Worm (Caenorhabditis elegans): ENCODE data around the gene unc-105.

Gene unc-105

DNA sequence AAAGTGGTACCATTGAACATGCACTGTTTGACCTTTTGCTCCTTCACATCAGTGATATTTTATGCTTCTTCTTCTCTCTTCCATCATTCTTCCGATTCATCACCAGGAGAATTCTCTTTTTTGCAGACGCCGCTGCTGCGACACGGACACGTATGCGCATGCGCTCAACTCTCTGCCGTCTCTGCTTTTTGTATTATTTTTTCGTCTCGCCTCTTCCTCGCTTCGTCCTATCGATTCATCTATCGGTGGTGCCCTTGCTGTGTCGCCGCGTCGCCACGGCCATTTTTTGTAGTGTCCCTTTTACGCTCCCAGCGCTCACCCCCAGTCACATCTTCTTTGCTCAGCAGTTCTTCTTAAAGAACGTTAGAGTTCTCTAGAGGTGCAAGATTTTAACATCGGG is 9.9 kb downstream of the unc-105 start (continued):
- no peak for TF ChIP-seq nhr-90 (tag; optimal IDR thresholded peaks at IDR 0.05)
- no peak for TF ChIP-seq Y67H2A.10 (GFP tag; conservative IDR thresholded peaks at IDR 0.05)
- no peak for TF ChIP-seq ztf-26 (tag; optimal IDR thresholded peaks at IDR 0.05)
- TF ChIP-seq rpc-1 (optimal IDR thresholded peaks at IDR 0.05): no peak
- TF ChIP-seq rpc-1 (tag; optimal IDR thresholded peaks at IDR 0.05): no peak
- TF ChIP-seq let-526 (GFP tag; IDR thresholded peaks at IDR 0.05): no peak
- TF ChIP-seq pha-4 (tag; optimal IDR thresholded peaks at IDR 0.05): no peak
- no peak for TF ChIP-seq xnd-1 (tag; optimal IDR thresholded peaks at IDR 0.05)
- no peak for TF ChIP-seq F37B4.10 (GFP tag; IDR thresholded peaks at IDR 0.05)
- TF ChIP-seq nhr-80 (tag; optimal IDR thresholded peaks at IDR 0.05): peak; percentile 4
- no peak for TF ChIP-seq sptf-2 (GFP tag; optimal IDR thresholded peaks at IDR 0.05)
- TF ChIP-seq madf-8 (GFP tag; conservative IDR thresholded peaks at IDR 0.05): no peak
- no peak for TF ChIP-seq ekl-4 (GFP tag; IDR thresholded peaks at IDR 0.05)
- TF ChIP-seq lin-40 (tag; optimal IDR thresholded peaks at IDR 0.05): no peak
- TF ChIP-seq nhr-120 (GFP tag; IDR thresholded peaks at IDR 0.05): no peak
- TF ChIP-seq F55B11.4 (tag; optimal IDR thresholded peaks at IDR 0.05; ENCODE audit: borderline replicate concordance, insufficient read depth): no peak
- TF ChIP-seq athp-1 (tag; optimal IDR thresholded peaks at IDR 0.05): no peak
- TF ChIP-seq lsy-27 (tag; optimal IDR thresholded peaks at IDR 0.05; ENCODE audit: borderline replicate concordance, insufficient read depth): no peak
- no peak for TF ChIP-seq Y56A3A.18 (GFP tag; IDR thresholded peaks at IDR 0.05)
- no peak for TF ChIP-seq gei-17 (GFP tag; optimal IDR thresholded peaks at IDR 0.05)
- TF ChIP-seq K12H6.12 (tag; optimal IDR thresholded peaks at IDR 0.05): peak; percentile 27
- no peak for TF ChIP-seq ets-4 (GFP tag; optimal IDR thresholded peaks at IDR 0.05)
- TF ChIP-seq ceh-27 (GFP tag; optimal IDR thresholded peaks at IDR 0.05): peak; percentile 21
- no peak for TF ChIP-seq bed-1 (GFP tag; IDR thresholded peaks at IDR 0.05)
- no peak for TF ChIP-seq repo-1 (tag; optimal IDR thresholded peaks at IDR 0.05)
- TF ChIP-seq snpc-1.1 (tag; optimal IDR thresholded peaks at IDR 0.05; ENCODE audit: insufficient read depth): no peak
- no peak for TF ChIP-seq tlf-1 (GFP tag; optimal IDR thresholded peaks at IDR 0.05)
- TF ChIP-seq tbp1 (GFP tag; optimal IDR thresholded peaks at IDR 0.05): peak; percentile 24
- TF ChIP-seq mel-28 (tag; optimal IDR thresholded peaks at IDR 0.05; ENCODE audit: borderline replicate concordance): no peak
- no peak for TF ChIP-seq C06A6.2 (GFP tag; conservative IDR thresholded peaks at IDR 0.05)
- no peak for TF ChIP-seq nhr-179 (tag; optimal IDR thresholded peaks at IDR 0.05)
- TF ChIP-seq lag-1 (GFP tag; IDR thresholded peaks at IDR 0.05): no peak
- TF ChIP-seq T07F8.4 (tag; optimal IDR thresholded peaks at IDR 0.05): no peak
- TF ChIP-seq him-1 (tag; optimal IDR thresholded peaks at IDR 0.05): no peak
- TF ChIP-seq hlh-12 (tag; optimal IDR thresholded peaks at IDR 0.05): no peak
- no peak for TF ChIP-seq K11D2.4 (GFP tag; IDR thresholded peaks at IDR 0.05)
- TF ChIP-seq hmg-20 (GFP tag; IDR thresholded peaks at IDR 0.05): no peak
- no peak for TF ChIP-seq unc-130 (GFP tag; optimal IDR thresholded peaks at IDR 0.05)
- no peak for TF ChIP-seq ztf-25 (GFP tag; IDR thresholded peaks at IDR 0.05)
- no peak for TF ChIP-seq hlh-26 (GFP tag; conservative IDR thresholded peaks at IDR 0.05)
- TF ChIP-seq egrh-3 (GFP tag; IDR thresholded peaks at IDR 0.05): no peak
- no peak for TF ChIP-seq ztf-6 (GFP tag; IDR thresholded peaks at IDR 0.05)
- no peak for TF ChIP-seq nfya-2 (GFP tag; IDR thresholded peaks at IDR 0.05)
- no peak for TF ChIP-seq Y79H2A.3 (GFP tag; conservative IDR thresholded peaks at IDR 0.05)

Data from whole organism, young adult.